Worm (Caenorhabditis elegans) whole organism, L4 larva: ENCODE results near the gene eff-1.

ENCODE experiments used
- F10B5.3 ChIP-seq: sonication (generic microtip); optimal IDR thresholded peaks from 2 replicates; lab custom pipeline; 2016; ENCODE audit warnings: mild to moderate bottlenecking, missing genetic modification characterization, missing compliant biosample characterization
- F44E2.7 ChIP-seq: fragments of 200-800 bp; sonication (Bioruptor generic); IDR thresholded peaks from 2 replicates; pipeline ENCODE4 v2.1.2; 2022; ENCODE audit warnings: missing genetic modification characterization, missing compliant biosample characterization
- R02D3.7 ChIP-seq: fragments of 150-350 bp; sonication (generic microtip); optimal IDR thresholded peaks from 3 replicates; lab custom pipeline; 2014; ENCODE audit warnings: missing biosample characterization, missing genetic modification characterization
- Y105C5A.15 ChIP-seq: fragments of 200-800 bp; sonication (Bioruptor generic); IDR thresholded peaks from 2 replicates; pipeline ENCODE4 v1.3.6; 2022; ENCODE audit warnings: missing genetic modification characterization, missing compliant biosample characterization
- Y48G9A.11 ChIP-seq: fragments of 200-800 bp; sonication (Bioruptor generic); IDR thresholded peaks from 2 replicates; pipeline ENCODE4 v1.3.6; 2022; ENCODE audit warnings: missing genetic modification reagents, missing genetic modification characterization, missing compliant biosample characterization
- ZK546.5 ChIP-seq, 2 experiments: sonication (generic microtip); optimal IDR thresholded peaks; 2 replicates each; lab custom pipeline; 2017; ENCODE audit warnings: missing biosample characterization in 2 of 2, missing genetic modification characterization in 2 of 2
- aly-2 ChIP-seq: sonication (generic microtip); optimal IDR thresholded peaks from 2 replicates; lab custom pipeline; 2018; ENCODE audit warnings: missing biosample characterization, missing genetic modification characterization
- arid-1 ChIP-seq: fragments of 200-800 bp; sonication (Bioruptor generic); conservative IDR thresholded peaks from 2 replicates; pipeline ENCODE4 v1.3.6; 2022; ENCODE audit warnings: missing genetic modification reagents, missing genetic modification characterization, missing compliant biosample characterization
- ceh-20 ChIP-seq: fragments of 200-800 bp; sonication (Bioruptor generic); IDR thresholded peaks from 2 replicates; pipeline ENCODE4 v1.3.6; 2022; ENCODE audit warnings: missing genetic modification reagents, missing genetic modification characterization, missing compliant biosample characterization
- ceh-32 ChIP-seq: sonication (generic microtip); optimal IDR thresholded peaks from 2 replicates; lab custom pipeline; 2016; ENCODE audit warnings: mild to moderate bottlenecking, missing genetic modification characterization, missing compliant biosample characterization; ENCODE audit not compliant: poor library complexity
- ceh-62 ChIP-seq: sonication (generic microtip); optimal IDR thresholded peaks from 2 replicates; lab custom pipeline; 2017; ENCODE audit warnings: missing biosample characterization, missing genetic modification characterization
- daf-12 ChIP-seq: fragments of 150-350 bp; optimal IDR thresholded peaks from 2 replicates; lab custom pipeline; 2014; ENCODE audit warnings: missing biosample characterization, missing genetic modification reagents, missing genetic modification characterization
- daf-16 ChIP-seq, 3 experiments: sonication (generic microtip); optimal IDR thresholded peaks; 2 replicates each; lab custom pipeline; 2016 to 2017; ENCODE audit warnings: missing genetic modification characterization in 3 of 3, missing genetic modification reagents in 3 of 3, mild to moderate bottlenecking in 2 of 3, missing compliant biosample characterization in 2 of 3, missing biosample characterization in 1 of 3, moderate library complexity in 1 of 3
- daf-19 ChIP-seq: fragments of 200-800 bp; sonication (Bioruptor generic); conservative IDR thresholded peaks from 2 replicates; pipeline ENCODE4 v1.3.6; 2022; ENCODE audit warnings: missing genetic modification characterization, missing compliant biosample characterization
- dmd-9 ChIP-seq: fragments of 200-800 bp; sonication (Bioruptor generic); IDR thresholded peaks from 2 replicates; pipeline ENCODE4 v1.3.6; 2022; ENCODE audit warnings: missing genetic modification reagents, missing genetic modification characterization, missing compliant biosample characterization
- dpl-1 ChIP-seq: fragments of 150-350 bp; optimal IDR thresholded peaks from 2 replicates; lab custom pipeline; 2014; ENCODE audit warnings: missing biosample characterization, missing genetic modification reagents, missing genetic modification characterization
- dve-1 ChIP-seq: sonication (generic microtip); optimal IDR thresholded peaks from 2 replicates; lab custom pipeline; 2017; ENCODE audit warnings: antibody characterized with exemption, mild to moderate bottlenecking, missing genetic modification characterization, missing compliant biosample characterization; ENCODE audit not compliant: insufficient read depth
- egl-27 ChIP-seq: sonication (generic microtip); optimal IDR thresholded peaks from 3 replicates; lab custom pipeline; 2017; ENCODE audit warnings: missing biosample characterization, missing genetic modification reagents, missing genetic modification characterization
- egl-43 ChIP-seq: fragments of 200-800 bp; sonication (Bioruptor generic); IDR thresholded peaks from 2 replicates; pipeline ENCODE4 v1.3.6; 2022; ENCODE audit warnings: missing genetic modification reagents, missing genetic modification characterization, missing compliant biosample characterization
- fkh-10 ChIP-seq: fragments of 150-350 bp; optimal IDR thresholded peaks from 2 replicates; lab custom pipeline; 2014; ENCODE audit warnings: missing biosample characterization, missing genetic modification reagents, missing genetic modification characterization
- fos-1 ChIP-seq: fragments of 150-350 bp; optimal IDR thresholded peaks from 2 replicates; lab custom pipeline; 2014; ENCODE audit warnings: missing biosample characterization, missing genetic modification characterization
- gei-8 ChIP-seq: fragments of 200-800 bp; sonication (Bioruptor generic); optimal IDR thresholded peaks from 2 replicates; lab custom pipeline; 2018; ENCODE audit warnings: mild to moderate bottlenecking, missing genetic modification characterization, missing compliant biosample characterization
- hif-1 ChIP-seq, 2 experiments: sonication (generic microtip); optimal IDR thresholded peaks; 2 replicates each; lab custom pipeline; 2016 to 2017; ENCODE audit warnings: missing compliant biosample characterization in 2 of 2, missing genetic modification characterization in 2 of 2, missing genetic modification reagents in 2 of 2, missing genotype in 2 of 2, mild to moderate bottlenecking in 1 of 2
- hlh-11 ChIP-seq: fragments of 200-800 bp; sonication (Bioruptor generic); optimal IDR thresholded peaks from 2 replicates; lab custom pipeline; 2018; ENCODE audit warnings: mild to moderate bottlenecking, missing genetic modification characterization, missing compliant biosample characterization
- hlh-30 ChIP-seq: sonication (generic microtip); optimal IDR thresholded peaks from 2 replicates; lab custom pipeline; 2017; ENCODE audit warnings: antibody characterized with exemption, mild to moderate bottlenecking, missing genetic modification characterization, missing compliant biosample characterization; ENCODE audit not compliant: insufficient read depth
- hmg-1.1 ChIP-seq: fragments of 200-800 bp; sonication (Bioruptor generic); IDR thresholded peaks from 2 replicates; pipeline ENCODE4 v1.3.6; 2022; ENCODE audit warnings: missing genetic modification reagents, missing genetic modification characterization, missing compliant biosample characterization
- lin-1 ChIP-seq: fragments of 200-800 bp; sonication (Bioruptor generic); IDR thresholded peaks from 2 replicates; pipeline ENCODE4 v1.3.6; 2022; ENCODE audit warnings: missing genetic modification reagents, missing genetic modification characterization, missing compliant biosample characterization
- lin-29 ChIP-seq: fragments of 200-800 bp; sonication (Bioruptor generic); IDR thresholded peaks from 2 replicates; pipeline ENCODE4 v1.3.6; 2022; ENCODE audit warnings: missing genetic modification reagents, missing genetic modification characterization, missing compliant biosample characterization
- lin-39 ChIP-seq: fragments of 150-350 bp; optimal IDR thresholded peaks from 2 replicates; lab custom pipeline; 2014; ENCODE audit warnings: missing biosample characterization, missing genetic modification reagents, missing genetic modification characterization
- lsy-2 ChIP-seq, 2 experiments: fragments of 150-350 bp in 1 of 2; sonication (generic microtip) in 1 of 2; optimal IDR thresholded peaks; 2 replicates each; lab custom pipeline; 2014 to 2017; ENCODE audit warnings: missing biosample characterization in 2 of 2, missing genetic modification characterization in 2 of 2
- madf-5 ChIP-seq, 2 experiments: fragments of 200-800 bp; sonication (Bioruptor generic); IDR thresholded peaks; 2 replicates each; pipeline ENCODE4 v1.3.6; 2022; ENCODE audit warnings: missing compliant biosample characterization in 2 of 2, missing genetic modification characterization in 2 of 2
- madf-9 ChIP-seq: fragments of 200-800 bp; sonication (Bioruptor generic); conservative IDR thresholded peaks from 2 replicates; pipeline ENCODE4 v1.3.6; 2022; ENCODE audit warnings: missing genetic modification reagents, missing genetic modification characterization, missing compliant biosample characterization
- mep-1 ChIP-seq: fragments of 150-350 bp; sonication (generic microtip); optimal IDR thresholded peaks from 3 replicates; lab custom pipeline; 2014; ENCODE audit warnings: missing biosample characterization, missing genetic modification characterization
- mxl-3 ChIP-seq: fragments of 200-800 bp; sonication (Bioruptor generic); optimal IDR thresholded peaks from 2 replicates; lab custom pipeline; 2018; ENCODE audit warnings: mild to moderate bottlenecking, missing genetic modification characterization, missing compliant biosample characterization
- nhr-10 ChIP-seq: fragments of 150-350 bp; optimal IDR thresholded peaks from 2 replicates; lab custom pipeline; 2014; ENCODE audit warnings: missing biosample characterization, missing genetic modification characterization
- nhr-237 ChIP-seq: sonication (generic microtip); optimal IDR thresholded peaks from 2 replicates; lab custom pipeline; 2017; ENCODE audit warnings: missing biosample characterization, missing genetic modification characterization
- nhr-25 ChIP-seq: sonication (generic microtip); optimal IDR thresholded peaks from 2 replicates; lab custom pipeline; 2017; ENCODE audit warnings: missing genetic modification characterization, mild to moderate bottlenecking, missing compliant biosample characterization, antibody characterized with exemption, moderate library complexity, borderline replicate concordance; ENCODE audit not compliant: insufficient read depth
- nhr-41 ChIP-seq: fragments of 200-800 bp; sonication (Bioruptor generic); IDR thresholded peaks from 2 replicates; pipeline ENCODE4 v1.3.6; 2022; ENCODE audit warnings: missing genetic modification reagents, missing genetic modification characterization, missing compliant biosample characterization
- nhr-6 ChIP-seq: fragments of 150-350 bp; optimal IDR thresholded peaks from 2 replicates; lab custom pipeline; 2014; ENCODE audit warnings: missing biosample characterization, missing genetic modification characterization
- nhr-76 ChIP-seq: fragments of 150-350 bp; optimal IDR thresholded peaks from 2 replicates; lab custom pipeline; 2014; ENCODE audit warnings: missing biosample characterization, missing genetic modification characterization
- nhr-77 ChIP-seq: fragments of 150-350 bp; optimal IDR thresholded peaks from 2 replicates; lab custom pipeline; 2014; ENCODE audit warnings: missing biosample characterization, missing genetic modification characterization
- php-3 ChIP-seq: fragments of 200-800 bp; sonication (Bioruptor generic); IDR thresholded peaks from 2 replicates; pipeline ENCODE4 v1.3.6; 2022; ENCODE audit warnings: missing genetic modification reagents, missing genetic modification characterization, missing compliant biosample characterization
- rbr-2 ChIP-seq: sonication (generic microtip); optimal IDR thresholded peaks from 2 replicates; lab custom pipeline; 2016; ENCODE audit warnings: missing genotype, missing genetic modification characterization, missing compliant biosample characterization
- saeg-2 ChIP-seq: fragments of 200-800 bp; sonication (Bioruptor generic); IDR thresholded peaks from 2 replicates; pipeline ENCODE4 v1.3.6; 2022; ENCODE audit warnings: missing genetic modification reagents, missing genetic modification characterization, missing compliant biosample characterization
- unc-62 ChIP-seq, 3 experiments: fragments of 150-350 bp in 1 of 3; sonication (generic microtip); optimal IDR thresholded peaks in 2 of 3; peaks in 1 of 3; 1 replicate in 1 of 3; 2 replicates in 2 of 3; lab custom pipeline; 2014 to 2017; ENCODE audit warnings: missing biosample characterization in 3 of 3, missing genetic modification characterization in 3 of 3, missing genetic modification reagents in 3 of 3, missing genotype in 1 of 3
- zip-2 ChIP-seq: fragments of 150-350 bp; optimal IDR thresholded peaks from 2 replicates; lab custom pipeline; 2014; ENCODE audit warnings: missing biosample characterization, missing genetic modification characterization
- ztf-7 ChIP-seq: fragments of 150-350 bp; optimal IDR thresholded peaks from 2 replicates; lab custom pipeline; 2014; ENCODE audit warnings: missing biosample characterization, missing genetic modification characterization

Gene eff-1

DNA sequence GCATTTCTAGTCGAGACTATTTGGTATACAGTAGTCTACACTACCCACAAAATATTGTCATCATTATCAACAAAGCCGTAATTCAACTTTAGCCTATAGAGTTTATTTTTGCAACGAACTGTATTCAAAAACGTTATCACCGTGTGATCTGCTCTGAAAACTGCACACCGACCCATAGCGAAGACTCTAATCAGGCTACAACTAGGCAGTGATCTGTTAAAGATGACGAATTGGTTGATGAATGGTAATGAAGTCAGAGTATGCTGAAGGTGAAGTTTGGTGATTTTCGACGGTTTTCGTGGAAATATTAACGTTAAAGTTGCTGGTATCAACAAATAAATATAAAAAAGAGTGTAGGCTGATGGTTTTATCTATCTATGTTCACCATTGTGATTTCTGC is 40.4 kb downstream of the eff-1 start (continued):
- TF ChIP-seq daf-16 (GFP tag; optimal IDR thresholded peaks at IDR 0.05; lab: Kevin White, UChicago): peak in 1 of 2 experiments; percentile 6
- TF ChIP-seq daf-16 (tag; optimal IDR thresholded peaks at IDR 0.05; lab: Kevin White, UChicago): peak; percentile 40
- peak; percentile 1 for TF ChIP-seq nhr-10 (tag; lab: Kevin White, UChicago)
- peak; percentile 32 for TF ChIP-seq dve-1 (tag; lab: Kevin White, UChicago)
- peak in 1 of 2 experiments; percentile 13 for TF ChIP-seq unc-62 (GFP tag; optimal IDR thresholded peaks at IDR 0.05 in 1 of 2; lab: Kevin White, UChicago)
- TF ChIP-seq unc-62 (tag; optimal IDR thresholded peaks at IDR 0.05; lab: Kevin White, UChicago): no peak

DNA sequence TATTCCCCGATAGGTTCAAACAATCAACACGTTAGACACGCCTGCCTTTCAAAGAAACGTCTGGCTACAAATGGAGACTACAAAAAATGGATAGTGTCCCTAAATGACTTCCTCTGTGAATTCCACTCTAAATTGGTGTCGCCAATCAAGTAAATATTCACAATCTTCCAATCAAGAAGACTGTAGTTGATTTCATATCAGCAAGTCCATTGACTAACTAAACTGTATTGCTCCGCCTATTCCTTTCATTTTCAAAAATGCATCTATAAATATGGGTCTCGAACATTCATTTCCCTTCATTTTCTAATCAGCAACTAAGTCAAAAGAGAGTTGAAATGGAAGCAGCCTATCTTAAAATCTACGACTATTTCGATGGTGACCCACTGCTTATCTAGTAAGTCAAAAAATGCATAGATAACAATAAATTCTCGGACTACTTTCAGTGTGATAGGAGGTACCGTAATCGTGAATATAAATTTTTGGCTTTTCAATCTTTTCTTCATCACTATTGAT is 41.6 kb downstream of the eff-1 start, which contains the start of gene drd-1:
drd-1 (plus strand) TSS at position 51 of the 513 bp plus-strand sequence.
- TF ChIP-seq daf-12 (tag; lab: Kevin White, UChicago): no peak
- no peak for TF ChIP-seq hlh-30 (tag; lab: Kevin White, UChicago)
- no peak for TF ChIP-seq fkh-10 (GFP tag; lab: Kevin White, UChicago)
- TF ChIP-seq nhr-41 (GFP tag; lab: Robert Waterston, UW): peak; percentile 42; the same call in 1 of the 2 replicates
- TF ChIP-seq nhr-25 (tag; lab: Kevin White, UChicago): no peak
- TF ChIP-seq madf-9 (GFP tag; lab: Robert Waterston, UW): no peak
- TF ChIP-seq Y48G9A.11 (GFP tag; lab: Robert Waterston, UW): no peak
- TF ChIP-seq hlh-11 (tag; lab: Kevin White, UChicago): peak; percentile 84
- TF ChIP-seq zip-2 (tag; lab: Kevin White, UChicago): no peak
- no peak for TF ChIP-seq Y105C5A.15 (GFP tag; lab: Robert Waterston, UW)
- peak; percentile 60; the same call in 1 of the 2 replicates for TF ChIP-seq lin-1
- TF ChIP-seq nhr-76 (tag; lab: Kevin White, UChicago): no peak
- no peak for TF ChIP-seq ceh-20 (GFP tag; lab: Robert Waterston, UW)
- TF ChIP-seq mxl-3 (GFP tag; lab: Kevin White, UChicago): peak; percentile 11
- TF ChIP-seq ceh-32: no peak
- TF ChIP-seq hif-1 (tag; optimal IDR thresholded peaks at IDR 0.05; lab: Kevin White, UChicago): no peak
- TF ChIP-seq lin-39 (tag; lab: Kevin White, UChicago): no peak
- TF ChIP-seq rbr-2 (tag; lab: Kevin White, UChicago): no peak
- TF ChIP-seq nhr-6: no peak
- TF ChIP-seq ceh-62 (tag; lab: Kevin White, UChicago): no peak
- TF ChIP-seq dmd-9: no peak
- TF ChIP-seq F44E2.7: no peak
- TF ChIP-seq F10B5.3 (tag; lab: Kevin White, UChicago): no peak
- TF ChIP-seq nhr-237 (tag; lab: Kevin White, UChicago): no peak
- no peak for TF ChIP-seq hmg-1.1 (GFP tag; lab: Robert Waterston, UW)
- TF ChIP-seq madf-5 (GFP tag; IDR thresholded peaks at IDR 0.05; lab: Robert Waterston, UW): no peak
- TF ChIP-seq unc-62 (GFP tag; optimal IDR thresholded peaks at IDR 0.05 in 1 of 2; lab: Kevin White, UChicago): peak in 1 of 2 experiments; percentile 84
- no peak for TF ChIP-seq unc-62 (tag; optimal IDR thresholded peaks at IDR 0.05; lab: Kevin White, UChicago)
- TF ChIP-seq nhr-77 (tag; lab: Kevin White, UChicago): peak; percentile 72
- TF ChIP-seq saeg-2 (GFP tag; lab: Robert Waterston, UW): no peak
- no peak for TF ChIP-seq egl-27
- no peak for TF ChIP-seq ZK546.5 (tag; optimal IDR thresholded peaks at IDR 0.05; lab: Kevin White, UChicago)
- TF ChIP-seq daf-19: no peak
- TF ChIP-seq dpl-1 (GFP tag; lab: Kevin White, UChicago): no peak
- TF ChIP-seq aly-2 (tag; lab: Kevin White, UChicago): no peak
- no peak for TF ChIP-seq ztf-7 (tag; lab: Kevin White, UChicago)
- TF ChIP-seq arid-1 (GFP tag; lab: Robert Waterston, UW): no peak
- peak; percentile 58; the same call in 1 of the 2 replicates for TF ChIP-seq php-3 (GFP tag; lab: Robert Waterston, UW)
- TF ChIP-seq egl-43 (GFP tag; lab: Robert Waterston, UW): no peak
- no peak for TF ChIP-seq mep-1 (tag; lab: Kevin White, UChicago)
- TF ChIP-seq lsy-2 (tag; optimal IDR thresholded peaks at IDR 0.05; lab: Kevin White, UChicago): peak in 1 of 2 experiments; percentile 38
- no peak for TF ChIP-seq gei-8 (GFP tag; lab: Kevin White, UChicago)
- TF ChIP-seq fos-1 (tag; lab: Kevin White, UChicago): peak; percentile 37
- no peak for TF ChIP-seq lin-29 (GFP tag; lab: Robert Waterston, UW)
- TF ChIP-seq R02D3.7 (tag; lab: Kevin White, UChicago): no peak
